Fruit fly (Drosophila melanogaster): Measurements from ENCODE around the gene Antp.

DNA sequence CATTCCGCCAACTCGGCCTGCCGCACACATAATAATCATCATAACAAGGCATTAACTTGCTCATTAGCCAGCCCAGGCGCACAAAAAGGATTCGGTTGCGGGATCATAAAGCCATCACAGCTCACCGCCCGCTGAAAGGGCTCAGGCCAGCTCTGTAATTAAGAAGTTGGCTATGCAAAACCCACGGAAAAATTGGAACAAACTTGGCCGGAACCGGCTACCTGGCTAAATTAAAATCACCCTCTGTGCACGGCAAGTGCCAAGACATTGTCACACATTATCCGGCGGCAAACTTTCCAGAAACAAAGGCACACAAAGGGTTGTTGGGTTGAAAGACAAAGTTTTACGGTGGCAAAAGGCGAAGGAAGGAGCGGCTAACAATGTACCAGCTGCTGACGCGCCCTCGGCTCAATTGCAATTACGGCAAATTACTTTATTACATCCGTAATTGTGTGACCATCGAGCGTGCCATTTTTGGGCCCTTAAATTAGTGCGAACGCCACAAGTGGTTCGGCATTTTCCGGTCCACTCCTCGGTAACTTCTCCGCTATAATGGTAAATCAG is 36.8 kb upstream of the Antp start:
- no peak for TF ChIP-seq usp (GFP tag; optimal IDR thresholded peaks at IDR 0.05)
- no peak for TF ChIP-seq EcR (GFP tag; optimal IDR thresholded peaks at IDR 0.05)

All from whole organism.